Worm (Caenorhabditis elegans) whole organism, late embryonic: ENCODE data around the gene C47G2.3.

Experiments
- F13H6.1 ChIP-seq: sonication (generic microtip); optimal IDR thresholded peaks from 2 replicates; lab custom pipeline; 2016; ENCODE audit warnings: missing genetic modification characterization, missing compliant biosample characterization
- K02D7.2 ChIP-seq: sonication (generic microtip); optimal IDR thresholded peaks from 2 replicates; lab custom pipeline; 2017; ENCODE audit warnings: mild to moderate bottlenecking, missing genetic modification characterization, missing compliant biosample characterization
- ama-1 ChIP-seq: fragments of 150-350 bp; optimal IDR thresholded peaks from 2 replicates; lab custom pipeline; 2014
- ceh-14 ChIP-seq: sonication (generic microtip); optimal IDR thresholded peaks from 2 replicates; lab custom pipeline; 2016; ENCODE audit warnings: missing genotype, missing genetic modification characterization, missing compliant biosample characterization
- ceh-18 ChIP-seq: sonication (generic microtip); optimal IDR thresholded peaks from 2 replicates; lab custom pipeline; 2016; ENCODE audit warnings: missing genetic modification characterization, missing compliant biosample characterization
- ceh-22 ChIP-seq: sonication (generic microtip); optimal IDR thresholded peaks from 2 replicates; lab custom pipeline; 2017; ENCODE audit warnings: missing biosample characterization, missing genetic modification characterization
- ceh-30 ChIP-seq: fragments of 150-350 bp; optimal IDR thresholded peaks from 2 replicates; lab custom pipeline; 2014; ENCODE audit warnings: missing biosample characterization, missing genetic modification characterization
- ceh-45 ChIP-seq: fragments of 200-800 bp; sonication (Bioruptor generic); IDR thresholded peaks from 2 replicates; pipeline ENCODE4 v1.3.6; 2022; ENCODE audit warnings: missing genetic modification reagents, missing genetic modification characterization, missing compliant biosample characterization
- ceh-9 ChIP-seq: sonication (generic microtip); optimal IDR thresholded peaks from 2 replicates; lab custom pipeline; 2016; ENCODE audit warnings: mild to moderate bottlenecking, missing genetic modification characterization, inconsistent platforms, missing compliant biosample characterization
- che-1 ChIP-seq: sonication (generic microtip); optimal IDR thresholded peaks from 2 replicates; lab custom pipeline; 2016; ENCODE audit warnings: mild to moderate bottlenecking, missing genetic modification characterization, missing compliant biosample characterization
- dve-1 ChIP-seq: sonication (generic microtip); optimal IDR thresholded peaks from 2 replicates; lab custom pipeline; 2017; ENCODE audit warnings: antibody characterized with exemption, mild to moderate bottlenecking, missing genetic modification characterization, missing compliant biosample characterization
- elt-4 ChIP-seq: sonication (generic microtip); optimal IDR thresholded peaks from 2 replicates; lab custom pipeline; 2016; ENCODE audit warnings: missing genetic modification characterization, missing compliant biosample characterization
- fax-1 ChIP-seq: sonication (generic microtip); optimal IDR thresholded peaks from 2 replicates; lab custom pipeline; 2016; ENCODE audit warnings: missing genotype, missing genetic modification characterization, missing compliant biosample characterization
- fkh-6 ChIP-seq: sonication (generic microtip); optimal IDR thresholded peaks from 2 replicates; lab custom pipeline; 2016; ENCODE audit warnings: missing genetic modification characterization, missing compliant biosample characterization
- gmeb-2 ChIP-seq: sonication (generic microtip); optimal IDR thresholded peaks from 2 replicates; lab custom pipeline; 2016; ENCODE audit warnings: missing genetic modification characterization, inconsistent platforms, missing compliant biosample characterization
- hlh-6 ChIP-seq: sonication (generic microtip); optimal IDR thresholded peaks from 2 replicates; lab custom pipeline; 2016; ENCODE audit warnings: missing genotype, missing genetic modification characterization, missing compliant biosample characterization
- hlh-8 ChIP-seq: sonication (generic microtip); optimal IDR thresholded peaks from 2 replicates; lab custom pipeline; 2016; ENCODE audit warnings: missing genotype, missing genetic modification characterization, missing compliant biosample characterization
- lin-11 ChIP-seq: fragments of 200-800 bp; sonication (Bioruptor generic); optimal IDR thresholded peaks from 2 replicates; lab custom pipeline; 2018; ENCODE audit warnings: mild to moderate bottlenecking, missing genetic modification characterization, missing compliant biosample characterization
- madf-2 ChIP-seq: sonication (generic microtip); optimal IDR thresholded peaks from 2 replicates; lab custom pipeline; 2017; ENCODE audit warnings: missing genetic modification characterization, missing compliant biosample characterization
- nfya-1 ChIP-seq: sonication (generic microtip); optimal IDR thresholded peaks from 2 replicates; lab custom pipeline; 2017; ENCODE audit warnings: missing genetic modification characterization, mild to moderate bottlenecking, missing compliant biosample characterization, antibody characterized with exemption, moderate library complexity
- nhr-11 ChIP-seq: fragments of 150-350 bp; optimal IDR thresholded peaks from 2 replicates; lab custom pipeline; 2014; ENCODE audit warnings: missing biosample characterization, missing genetic modification characterization
- nhr-232 ChIP-seq: sonication (generic microtip); optimal IDR thresholded peaks from 2 replicates; lab custom pipeline; 2016; ENCODE audit warnings: missing genetic modification characterization, missing compliant biosample characterization
- npax-4 ChIP-seq: sonication (generic microtip); optimal IDR thresholded peaks from 2 replicates; lab custom pipeline; 2016; ENCODE audit warnings: missing genetic modification characterization, missing compliant biosample characterization
- pat-9 ChIP-seq: fragments of 200-800 bp; sonication (Bioruptor generic); optimal IDR thresholded peaks from 2 replicates; lab custom pipeline; 2018; ENCODE audit warnings: mild to moderate bottlenecking, missing genetic modification characterization, moderate library complexity, missing compliant biosample characterization
- pha-2 ChIP-seq: sonication (generic microtip); optimal IDR thresholded peaks from 2 replicates; lab custom pipeline; 2017; ENCODE audit warnings: mild to moderate bottlenecking, missing genetic modification characterization, missing compliant biosample characterization
- pqm-1 ChIP-seq: sonication (generic microtip); optimal IDR thresholded peaks from 2 replicates; lab custom pipeline; 2016; ENCODE audit warnings: missing genetic modification characterization, missing compliant biosample characterization
- pros-1 ChIP-seq: fragments of 150-350 bp; optimal IDR thresholded peaks from 2 replicates; lab custom pipeline; 2014; ENCODE audit warnings: missing biosample characterization, missing genetic modification reagents, missing genetic modification characterization
- sox-4 ChIP-seq: sonication (generic microtip); optimal IDR thresholded peaks from 2 replicates; lab custom pipeline; 2017; ENCODE audit warnings: mild to moderate bottlenecking, missing genetic modification characterization, inconsistent platforms, missing compliant biosample characterization
- syd-9 ChIP-seq: sonication (generic microtip); optimal IDR thresholded peaks from 2 replicates; lab custom pipeline; 2016; ENCODE audit warnings: mild to moderate bottlenecking, missing genetic modification characterization, moderate library complexity, missing compliant biosample characterization
- tbx-2 ChIP-seq: sonication (generic microtip); optimal IDR thresholded peaks from 2 replicates; lab custom pipeline; 2016; ENCODE audit warnings: missing genetic modification characterization, missing compliant biosample characterization
- tbx-7 ChIP-seq: sonication (generic microtip); optimal IDR thresholded peaks from 2 replicates; lab custom pipeline; 2016; ENCODE audit warnings: missing genotype, missing genetic modification characterization, missing compliant biosample characterization
- ttx-3 ChIP-seq: sonication (generic microtip); optimal IDR thresholded peaks from 2 replicates; lab custom pipeline; 2016; ENCODE audit warnings: missing genetic modification reagents, missing genetic modification characterization, missing compliant biosample characterization
- unc-42 ChIP-seq: sonication (generic microtip); optimal IDR thresholded peaks from 2 replicates; lab custom pipeline; 2016; ENCODE audit warnings: missing genotype, missing genetic modification characterization, missing compliant biosample characterization
- unc-55 ChIP-seq: sonication (generic microtip); optimal IDR thresholded peaks from 2 replicates; lab custom pipeline; 2017; ENCODE audit warnings: missing biosample characterization, missing genetic modification reagents, missing genetic modification characterization
- unc-86 ChIP-seq: sonication (generic microtip); optimal IDR thresholded peaks from 2 replicates; lab custom pipeline; 2016; ENCODE audit warnings: missing genetic modification characterization, missing compliant biosample characterization
- zip-5 ChIP-seq: sonication (generic microtip); optimal IDR thresholded peaks from 2 replicates; lab custom pipeline; 2016; ENCODE audit warnings: missing genetic modification characterization, missing compliant biosample characterization
- ztf-16 ChIP-seq: sonication (generic microtip); optimal IDR thresholded peaks from 2 replicates; lab custom pipeline; 2017; ENCODE audit warnings: missing genetic modification characterization, missing compliant biosample characterization

The C47G2.3 gene

ce11 chrII:11275484-11275883 lies 14.5 kb downstream of the C47G2.3 start:
- TF ChIP-seq nhr-232 (tag; lab: Kevin White, UChicago): no peak
- no peak for TF ChIP-seq unc-86
- no peak for TF ChIP-seq hlh-6 (tag; lab: Kevin White, UChicago)
- no peak for TF ChIP-seq fkh-6 (tag; lab: Kevin White, UChicago)
- no peak for TF ChIP-seq pqm-1 (tag; lab: Kevin White, UChicago)
- no peak for TF ChIP-seq ceh-9
- TF ChIP-seq pha-2 (tag; lab: Kevin White, UChicago): no peak
- no peak for TF ChIP-seq nfya-1
- no peak for TF ChIP-seq dve-1
- no peak for TF ChIP-seq K02D7.2 (tag; lab: Kevin White, UChicago)
- no peak for TF ChIP-seq ceh-14 (tag; lab: Kevin White, UChicago)

ce11 chrII:11274876-11275275 lies 15.1 kb downstream of the C47G2.3 start:
- TF ChIP-seq fax-1 (no peak), unc-55 (peak; percentile 59)

ce11 chrII:11270829-11271228 lies 19.1 kb downstream of the C47G2.3 start:
- TF ChIP-seq zip-5: no peak
- TF ChIP-seq tbx-2 (tag; lab: Kevin White, UChicago): no peak
- TF ChIP-seq hlh-8 (tag; lab: Kevin White, UChicago): no peak
- no peak for TF ChIP-seq F13H6.1 (tag; lab: Kevin White, UChicago)
- no peak for TF ChIP-seq nfya-1
- TF ChIP-seq pros-1 (tag; lab: Kevin White, UChicago): no peak
- no peak for TF ChIP-seq ceh-45
- no peak for TF ChIP-seq madf-2 (tag; lab: Kevin White, UChicago)
- no peak for TF ChIP-seq syd-9 (tag; lab: Kevin White, UChicago)
- no peak for TF ChIP-seq fax-1
- no peak for TF ChIP-seq che-1 (tag; lab: Kevin White, UChicago)
- no peak for TF ChIP-seq lin-11
- TF ChIP-seq npax-4 (tag; lab: Kevin White, UChicago): no peak
- no peak for TF ChIP-seq nhr-11 (tag; lab: Kevin White, UChicago)
- no peak for TF ChIP-seq pqm-1 (tag; lab: Kevin White, UChicago)

- TF ChIP-seq ceh-22 (no peak), ttx-3 (no peak), ama-1 (lab: Kevin White, UChicago) (no peak), tbx-7 (tag; lab: Kevin White, UChicago) (no peak), K02D7.2 (tag; lab: Kevin White, UChicago) (no peak), F13H6.1 (tag; lab: Kevin White, UChicago) (no peak), elt-4 (tag; lab: Kevin White, UChicago) (no peak), ceh-9 (no peak), unc-42 (tag; lab: Kevin White, UChicago) (no peak), zip-5 (no peak), sox-4 (no peak), pat-9 (tag; lab: Kevin White, UChicago) (no peak), syd-9 (tag; lab: Kevin White, UChicago) (no peak), ceh-14 (tag; lab: Kevin White, UChicago) (no peak)
Measured at ce11 chrII:11268822-11269221, 21.1 kb downstream of the C47G2.3 start, which contains the start of gene cut-1. Gene cut-1, plus strand, starts transcription at chrII:11269122.

ce11 chrII:11261173-11261572 lies 28.8 kb downstream of the C47G2.3 start, which contains the start of gene T05B9.1:
Gene T05B9.1, minus strand, starts transcription at chrII:11261192.
- no peak for TF ChIP-seq ceh-30 (tag; lab: Kevin White, UChicago)
- TF ChIP-seq elt-4 (tag; lab: Kevin White, UChicago): no peak
- no peak for TF ChIP-seq ztf-16 (tag; lab: Kevin White, UChicago)
- no peak for TF ChIP-seq gmeb-2
- no peak for TF ChIP-seq ceh-45
- TF ChIP-seq ceh-18 (tag; lab: Kevin White, UChicago): no peak
